Fruit fly (Drosophila melanogaster): ENCODE results near the gene eyg.

eyg gene

DNA sequence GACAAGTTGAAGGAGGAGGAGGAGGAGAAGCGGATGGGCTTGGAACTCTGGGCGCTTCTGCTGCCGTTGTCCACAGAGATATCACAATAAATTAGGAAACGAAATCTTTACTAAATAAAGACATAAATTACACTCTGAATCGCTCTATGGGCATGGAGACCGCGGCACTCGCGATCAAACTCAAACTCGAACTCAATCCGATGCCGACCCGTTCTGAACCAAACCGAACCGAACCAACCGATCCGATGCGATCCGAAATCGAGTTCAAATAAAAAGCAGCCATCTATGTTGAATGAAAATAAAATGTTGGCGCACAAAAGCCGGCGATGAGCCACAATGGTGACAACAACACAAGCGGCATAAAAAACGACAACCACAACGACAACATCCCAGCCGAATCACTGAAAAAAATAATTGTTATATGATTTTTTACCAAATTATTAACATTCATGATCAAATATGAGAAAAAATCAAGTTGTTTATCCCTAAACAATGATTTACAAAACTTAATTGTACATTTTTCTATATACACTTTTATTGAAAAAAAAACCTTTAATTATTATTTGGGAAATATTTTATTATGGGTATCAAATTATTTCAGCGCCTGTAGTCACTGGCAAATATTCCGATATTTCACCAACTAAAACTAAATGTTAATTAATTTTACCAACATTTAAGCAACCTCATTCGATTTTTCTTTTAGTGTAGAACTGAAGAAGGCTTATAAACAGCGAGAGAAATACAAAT, 10.7 kb downstream of the eyg start (continued):
- TF ChIP-seq NFAT (GFP tag; IDR thresholded peaks at IDR 0.05) (no peak), btn (GFP tag; optimal IDR thresholded peaks at IDR 0.05) (no peak), CG42726 (GFP tag; IDR thresholded peaks at IDR 0.05; ENCODE audit: partially characterized antibody) (no peak), CG10979 (tag; optimal IDR thresholded peaks at IDR 0.05) (peak; percentile 97), Tbp (GFP tag; optimal IDR thresholded peaks at IDR 0.05) (no peak), CG16863 (GFP tag; optimal IDR thresholded peaks at IDR 0.05) (peak; percentile 59), Camta (GFP tag; optimal IDR thresholded peaks at IDR 0.05) (peak; percentile 69), CG10543 (GFP tag; optimal IDR thresholded peaks at IDR 0.05) (no peak), Pdp1 (GFP tag; optimal IDR thresholded peaks at IDR 0.05) (peak; percentile 42 to 54), B-H1 (GFP tag; IDR thresholded peaks at IDR 0.05) (no peak), CG18619 (GFP tag; optimal IDR thresholded peaks at IDR 0.05) (peak; percentile 72), CG31365 (tag; optimal IDR thresholded peaks at IDR 0.05) (no peak), Dek (tag; optimal IDR thresholded peaks at IDR 0.05) (peak; percentile 48), HLH4C (GFP tag; IDR thresholded peaks at IDR 0.05; ENCODE audit: partially characterized antibody) (no peak), cas (GFP tag; IDR thresholded peaks at IDR 0.05) (no peak), Trl (optimal IDR thresholded peaks at IDR 0.05) (no peak), Trl (GFP tag; optimal IDR thresholded peaks at IDR 0.05) (peak; percentile 45), scrt (GFP tag; optimal IDR thresholded peaks at IDR 0.05) (peak; percentile 51), emc (GFP tag; optimal IDR thresholded peaks at IDR 0.05) (no peak), CG10274 (GFP tag; optimal IDR thresholded peaks at IDR 0.05) (peak; percentile 25), CG3838 (GFP tag; optimal IDR thresholded peaks at IDR 0.05) (peak; percentile 49), fu2 (GFP tag; optimal IDR thresholded peaks at IDR 0.05) (no peak), seq (GFP tag; IDR thresholded peaks at IDR 0.05) (no peak), danr (GFP tag; IDR thresholded peaks at IDR 0.05) (peak; percentile 63), HLH3B (GFP tag; IDR thresholded peaks at IDR 0.05) (peak; percentile 44; the same call in 1 of the 2 replicates), BtbVII (GFP tag; optimal IDR thresholded peaks at IDR 0.05) (peak; percentile 50), CG10462 (GFP tag; optimal IDR thresholded peaks at IDR 0.05) (peak; percentile 70), nerfin-2 (GFP tag; IDR thresholded peaks at IDR 0.05; ENCODE audit: partially characterized antibody) (no peak), gsb (GFP tag; IDR thresholded peaks at IDR 0.05) (no peak), CG7372 (GFP tag; IDR thresholded peaks at IDR 0.05) (no peak), Nf-YC (tag; optimal IDR thresholded peaks at IDR 0.05) (peak; percentile 40), CG2875 (GFP tag; optimal IDR thresholded peaks at IDR 0.05) (peak; percentile 70), HHEX (GFP tag; optimal IDR thresholded peaks at IDR 0.05) (peak; percentile 68), Hsf (GFP tag; optimal IDR thresholded peaks at IDR 0.05) (peak; percentile 72), CG10431 (GFP tag; optimal IDR thresholded peaks at IDR 0.05) (peak; percentile 52), Six4 (GFP tag; optimal IDR thresholded peaks at IDR 0.05) (peak; percentile 88), Mad (GFP tag; optimal IDR thresholded peaks at IDR 0.05) (peak; percentile 43), Ets97D (GFP tag; optimal IDR thresholded peaks at IDR 0.05) (no peak), Bteb2 (GFP tag; optimal IDR thresholded peaks at IDR 0.05) (peak; percentile 49), Eip74EF (GFP tag; optimal IDR thresholded peaks at IDR 0.05) (peak in 1 of 2 experiments; percentile 87), esg (GFP tag; conservative IDR thresholded peaks at IDR 0.05) (peak; percentile 41; the same call in 1 of the 2 replicates), klu (GFP tag; IDR thresholded peaks at IDR 0.05) (peak; percentile 21; the same call in 1 of the 2 replicates), chm (GFP tag; IDR thresholded peaks at IDR 0.05) (no peak), lmd (GFP tag; IDR thresholded peaks at IDR 0.05) (peak; percentile 62), phol (tag; optimal IDR thresholded peaks at IDR 0.05) (peak; percentile 94), CG2116 (GFP tag; optimal IDR thresholded peaks at IDR 0.05) (peak; percentile 44), jigr1 (GFP tag; IDR thresholded peaks at IDR 0.05) (no peak), en (GFP tag; optimal IDR thresholded peaks at IDR 0.05) (no peak), Dip2 (GFP tag; IDR thresholded peaks at IDR 0.05) (no peak), CG2889 (GFP tag; IDR thresholded peaks at IDR 0.05) (no peak)
